Worm (Caenorhabditis elegans) whole organism, young adult: ENCODE data around the gene slcr-46.2.

Experiments
- B0261.1 ChIP-seq: sonication (generic microtip); optimal IDR thresholded peaks from 2 replicates; lab custom pipeline; 2016; ENCODE audit warnings: mild to moderate bottlenecking, missing genetic modification characterization, moderate library complexity, missing compliant biosample characterization
- C17E4.6 ChIP-seq: fragments of 200-800 bp; sonication (Bioruptor generic); IDR thresholded peaks from 2 replicates; pipeline ENCODE4 v1.3.6; 2022; ENCODE audit warnings: missing genetic modification reagents, missing genetic modification characterization, missing compliant biosample characterization
- K11D2.4 ChIP-seq: fragments of 200-800 bp; sonication (Bioruptor generic); IDR thresholded peaks from 2 replicates; pipeline ENCODE4 v1.3.6; 2022; ENCODE audit warnings: missing genetic modification reagents, missing genetic modification characterization, missing compliant biosample characterization
- K12H6.12 ChIP-seq: fragments of 200-800 bp; sonication (Bioruptor generic); optimal IDR thresholded peaks from 2 replicates; lab custom pipeline; 2018; ENCODE audit warnings: mild to moderate bottlenecking, missing genetic modification characterization, missing compliant biosample characterization
- Y56A3A.18 ChIP-seq: fragments of 200-800 bp; sonication (Bioruptor generic); IDR thresholded peaks from 2 replicates; pipeline ENCODE4 v1.3.6; 2022; ENCODE audit warnings: missing genetic modification reagents, missing genetic modification characterization, missing compliant biosample characterization
- akir-1 ChIP-seq: fragments of 200-800 bp; sonication (Bioruptor generic); optimal IDR thresholded peaks from 2 replicates; lab custom pipeline; 2018; ENCODE audit warnings: mild to moderate bottlenecking, missing genetic modification characterization, moderate library complexity, missing compliant biosample characterization
- attf-3 ChIP-seq: fragments of 200-800 bp; sonication (Bioruptor generic); conservative IDR thresholded peaks from 2 replicates; pipeline ENCODE4 v1.3.6; 2022; ENCODE audit warnings: missing genetic modification reagents, missing genetic modification characterization, missing compliant biosample characterization
- bed-2 ChIP-seq: fragments of 200-800 bp; sonication (Bioruptor generic); IDR thresholded peaks from 2 replicates; pipeline ENCODE4 v1.3.6; 2022; ENCODE audit warnings: missing genetic modification reagents, missing genetic modification characterization, missing compliant biosample characterization
- ccch-3 ChIP-seq: fragments of 200-800 bp; sonication (Bioruptor generic); optimal IDR thresholded peaks from 2 replicates; lab custom pipeline; 2018; ENCODE audit warnings: mild to moderate bottlenecking, missing genetic modification characterization, missing compliant biosample characterization
- cebp-2 ChIP-seq: fragments of 200-800 bp; sonication (Bioruptor generic); IDR thresholded peaks from 2 replicates; pipeline ENCODE4 v1.3.6; 2022; ENCODE audit warnings: missing genetic modification characterization, missing compliant biosample characterization
- ceh-79 ChIP-seq: sonication (generic microtip); optimal IDR thresholded peaks from 2 replicates; lab custom pipeline; 2017; ENCODE audit warnings: mild to moderate bottlenecking, missing genetic modification characterization, missing compliant biosample characterization
- chd-7 ChIP-seq: sonication (generic microtip); optimal IDR thresholded peaks from 2 replicates; lab custom pipeline; 2016; ENCODE audit warnings: mild to moderate bottlenecking, missing genetic modification characterization, moderate library complexity, missing compliant biosample characterization
- dpff-1 ChIP-seq: sonication (generic microtip); optimal IDR thresholded peaks from 2 replicates; lab custom pipeline; 2017; ENCODE audit warnings: mild to moderate bottlenecking, missing genetic modification characterization, missing compliant biosample characterization
- fkh-3 ChIP-seq: sonication (generic microtip); optimal IDR thresholded peaks from 2 replicates; lab custom pipeline; 2016; ENCODE audit warnings: mild to moderate bottlenecking, missing genetic modification characterization, missing compliant biosample characterization
- gei-17 ChIP-seq: fragments of 200-800 bp; sonication (Bioruptor generic); optimal IDR thresholded peaks from 2 replicates; lab custom pipeline; 2018; ENCODE audit warnings: mild to moderate bottlenecking, missing genetic modification characterization, missing compliant biosample characterization
- hmg-1.2 ChIP-seq: fragments of 200-800 bp; sonication (Bioruptor generic); IDR thresholded peaks from 2 replicates; pipeline ENCODE4 v1.3.6; 2022; ENCODE audit warnings: missing genetic modification reagents, missing genetic modification characterization, missing compliant biosample characterization
- lin-35 ChIP-seq, 3 experiments: fragments of 150-350 bp in 2 of 3; sonication (generic microtip) in 1 of 3; optimal IDR thresholded peaks; 2 replicates each; lab custom pipeline; 2014 to 2018; ENCODE audit warnings: missing biosample characterization in 3 of 3, missing genetic modification characterization in 3 of 3, missing genetic modification reagents in 3 of 3
- lsl-1 ChIP-seq: fragments of 200-800 bp; sonication (Bioruptor generic); optimal IDR thresholded peaks from 2 replicates; lab custom pipeline; 2018; ENCODE audit warnings: mild to moderate bottlenecking, missing genetic modification characterization, moderate library complexity, missing compliant biosample characterization
- lsy-27 ChIP-seq: sonication (generic microtip); optimal IDR thresholded peaks from 2 replicates; lab custom pipeline; 2017; ENCODE audit warnings: missing genetic modification characterization, mild to moderate bottlenecking, missing compliant biosample characterization, antibody characterized with exemption, missing genotype, borderline replicate concordance; ENCODE audit not compliant: insufficient read depth
- madf-8 ChIP-seq: fragments of 200-800 bp; sonication (Bioruptor generic); conservative IDR thresholded peaks from 2 replicates; pipeline ENCODE4 v1.3.6; 2022; ENCODE audit warnings: missing genetic modification reagents, missing genetic modification characterization, missing compliant biosample characterization
- mel-28 ChIP-seq: sonication (generic microtip); optimal IDR thresholded peaks from 2 replicates; lab custom pipeline; 2016; ENCODE audit warnings: borderline replicate concordance, mild to moderate bottlenecking, missing genetic modification characterization, missing compliant biosample characterization
- mes-4 ChIP-seq: sonication (generic microtip); optimal IDR thresholded peaks from 2 replicates; lab custom pipeline; 2016; ENCODE audit warnings: missing genotype, missing genetic modification characterization, missing compliant biosample characterization
- nhr-120 ChIP-seq: fragments of 200-800 bp; sonication (Bioruptor generic); IDR thresholded peaks from 2 replicates; pipeline ENCODE4 v1.3.6; 2022; ENCODE audit warnings: missing genetic modification characterization, missing compliant biosample characterization
- nhr-179 ChIP-seq: sonication (generic microtip); optimal IDR thresholded peaks from 2 replicates; lab custom pipeline; 2016; ENCODE audit warnings: mild to moderate bottlenecking, missing genetic modification characterization, missing compliant biosample characterization
- nhr-27 ChIP-seq: fragments of 200-800 bp; sonication (Bioruptor generic); optimal IDR thresholded peaks from 2 replicates; lab custom pipeline; 2018; ENCODE audit warnings: mild to moderate bottlenecking, missing genetic modification characterization, moderate library complexity, missing compliant biosample characterization
- rec-8 ChIP-seq, 2 experiments: sonication (generic microtip); optimal IDR thresholded peaks; 2 replicates each; lab custom pipeline; 2016; ENCODE audit warnings: mild to moderate bottlenecking in 2 of 2, missing genetic modification characterization in 2 of 2, missing genetic modification reagents in 2 of 2, missing genotype in 2 of 2, missing biosample characterization in 1 of 2, missing compliant biosample characterization in 1 of 2, moderate library complexity in 1 of 2
- rpc-1 ChIP-seq, 2 experiments: fragments of 150-350 bp in 1 of 2; sonication (generic microtip) in 1 of 2; optimal IDR thresholded peaks; 2 replicates each; lab custom pipeline; 2014 to 2018; ENCODE audit warnings: missing biosample characterization in 1 of 2, missing genetic modification characterization in 1 of 2, missing genetic modification reagents in 1 of 2, missing genotype in 1 of 2
- snpc-3.4 ChIP-seq: sonication (generic microtip); optimal IDR thresholded peaks from 2 replicates; lab custom pipeline; 2017; ENCODE audit warnings: missing genetic modification characterization, mild to moderate bottlenecking, missing compliant biosample characterization, antibody characterized with exemption, moderate library complexity, missing genotype, missing genetic modification reagents
- tbp1 ChIP-seq: fragments of 200-800 bp; sonication (Bioruptor generic); optimal IDR thresholded peaks from 2 replicates; lab custom pipeline; 2018; ENCODE audit warnings: mild to moderate bottlenecking, missing genetic modification characterization, missing compliant biosample characterization
- tbx-9 ChIP-seq: sonication (generic microtip); optimal IDR thresholded peaks from 2 replicates; lab custom pipeline; 2016; ENCODE audit warnings: borderline replicate concordance, missing genetic modification characterization, inconsistent platforms, missing compliant biosample characterization
- zfh-2 ChIP-seq: fragments of 200-800 bp; sonication (Bioruptor generic); conservative IDR thresholded peaks from 2 replicates; pipeline ENCODE4 v1.3.6; 2022; ENCODE audit warnings: missing genetic modification reagents, missing genetic modification characterization, missing compliant biosample characterization
- ztf-18 ChIP-seq: sonication (generic microtip); optimal IDR thresholded peaks from 2 replicates; lab custom pipeline; 2016; ENCODE audit warnings: missing genotype, mild to moderate bottlenecking, missing genetic modification characterization, missing compliant biosample characterization
- ztf-22 ChIP-seq: fragments of 200-800 bp; sonication (Bioruptor generic); optimal IDR thresholded peaks from 2 replicates; lab custom pipeline; 2018; ENCODE audit warnings: mild to moderate bottlenecking, missing genetic modification characterization, moderate library complexity, missing compliant biosample characterization

slcr-46.2 gene

ce11 chrV:19396576-19397313 lies 6.8 kb upstream of the slcr-46.2 start:
- TF ChIP-seq nhr-27 (tag; lab: Kevin White, UChicago), result no peak
- TF ChIP-seq mel-28 (tag; lab: Kevin White, UChicago), result no peak
- no peak for TF ChIP-seq lin-35 (GFP tag; optimal IDR thresholded peaks at IDR 0.05; lab: Kevin White, UChicago)
- no peak for TF ChIP-seq K12H6.12
- TF ChIP-seq dpff-1 (tag; lab: Kevin White, UChicago), result no peak
- no peak for TF ChIP-seq fkh-3 (tag; lab: Kevin White, UChicago)
- TF ChIP-seq rpc-1 (optimal IDR thresholded peaks at IDR 0.05; lab: Kevin White, UChicago), result peak; percentile 22
- TF ChIP-seq rpc-1 (tag; optimal IDR thresholded peaks at IDR 0.05; lab: Kevin White, UChicago), result peak; percentile 66
- TF ChIP-seq akir-1 (GFP tag; lab: Kevin White, UChicago), result no peak
- no peak for TF ChIP-seq ccch-3 (GFP tag; lab: Kevin White, UChicago)
- peak; percentile 37 for TF ChIP-seq B0261.1 (tag; lab: Kevin White, UChicago)
- peak; percentile 4 for TF ChIP-seq ztf-18
- no peak for TF ChIP-seq cebp-2 (GFP tag; lab: Robert Waterston, UW)
- no peak for TF ChIP-seq ceh-79 (tag; lab: Kevin White, UChicago)
- TF ChIP-seq nhr-179 (tag; lab: Kevin White, UChicago), result no peak
- TF ChIP-seq tbx-9, result no peak
- peak; percentile 78 for TF ChIP-seq tbp1 (GFP tag; lab: Kevin White, UChicago)

- TF ChIP-seq bed-2 (GFP tag; lab: Robert Waterston, UW), result no peak
- no peak for TF ChIP-seq rpc-1 (optimal IDR thresholded peaks at IDR 0.05; lab: Kevin White, UChicago)
- TF ChIP-seq rpc-1 (tag; optimal IDR thresholded peaks at IDR 0.05; lab: Kevin White, UChicago), result peak; percentile 46
- TF ChIP-seq tbp1 (GFP tag; lab: Kevin White, UChicago), result peak; percentile 35
Measured at ce11 chrV:19394750-19395149, 4.8 kb upstream of the slcr-46.2 start, which contains the start of gene C25F9.8. TSS of gene C25F9.8 (plus strand) at chrV:19395050.

DNA sequence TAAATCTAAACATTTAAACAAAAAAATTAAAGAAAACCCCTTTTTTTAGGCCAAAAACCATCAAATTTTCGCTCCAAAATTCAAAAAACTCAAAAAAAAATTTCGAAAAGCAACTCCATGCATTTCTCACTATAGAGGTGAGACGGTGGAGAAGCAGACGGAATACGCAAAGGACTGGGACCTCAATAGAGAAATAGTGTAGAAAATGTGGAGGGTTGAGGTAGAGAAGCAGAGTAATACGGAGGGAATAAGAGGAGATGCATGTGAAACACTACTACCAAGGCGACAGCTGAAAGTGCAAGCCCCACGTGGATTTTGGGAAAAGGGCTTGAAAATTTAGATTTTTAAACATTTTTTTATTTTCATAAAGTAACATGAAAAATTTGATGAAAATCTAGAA lies 1.3 kb upstream of the slcr-46.2 start:
- TF ChIP-seq nhr-120 (GFP tag; lab: Robert Waterston, UW) (no peak), hmg-1.2 (peak; percentile 76)

DNA sequence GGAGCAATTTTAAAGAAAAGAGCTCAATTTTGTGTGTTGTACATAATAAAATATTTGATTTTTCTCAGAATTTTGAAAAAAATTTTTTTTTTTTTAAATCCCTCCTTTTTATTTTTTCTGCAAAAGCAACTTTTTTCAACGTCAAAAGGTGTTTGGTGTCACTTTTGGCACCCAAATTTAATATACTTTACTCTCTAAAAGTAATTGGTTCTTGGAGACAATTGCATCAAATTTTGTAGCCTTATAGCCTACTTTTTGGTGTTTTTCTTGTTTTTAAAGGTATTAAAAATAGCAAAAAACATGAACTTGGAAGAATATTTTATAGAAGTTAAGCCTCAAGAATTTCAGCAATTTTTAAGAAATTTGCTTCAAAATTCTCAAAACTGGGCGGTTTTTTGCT lies 9.0 kb downstream of the slcr-46.2 start, which contains the start of gene srw-84:
Gene srw-84, plus strand, starts transcription at position 301 of the 400 bp plus-strand sequence.
- no peak for TF ChIP-seq madf-8 (GFP tag; lab: Robert Waterston, UW)
- TF ChIP-seq Y56A3A.18, result no peak
- TF ChIP-seq zfh-2 (GFP tag; lab: Robert Waterston, UW), result no peak
- TF ChIP-seq B0261.1 (tag; lab: Kevin White, UChicago), result no peak
- no peak for TF ChIP-seq lsl-1 (GFP tag; lab: Kevin White, UChicago)

- TF ChIP-seq cebp-2 (GFP tag; lab: Robert Waterston, UW) (no peak), chd-7 (tag; lab: Kevin White, UChicago) (no peak), snpc-3.4 (tag; lab: Kevin White, UChicago) (no peak), ztf-22 (GFP tag; lab: Kevin White, UChicago) (no peak), attf-3 (GFP tag; lab: Robert Waterston, UW) (no peak), rec-8 (tag; optimal IDR thresholded peaks at IDR 0.05; lab: Kevin White, UChicago) (no peak), nhr-179 (tag; lab: Kevin White, UChicago) (no peak), K11D2.4 (GFP tag; lab: Robert Waterston, UW) (no peak), gei-17 (GFP tag; lab: Kevin White, UChicago) (no peak), lsy-27 (no peak), mes-4 (tag; lab: Kevin White, UChicago) (no peak), C17E4.6 (GFP tag; lab: Robert Waterston, UW) (no peak)
- TF ChIP-seq, all 124 proteins: peak for 0
Measured at ce11 chrV:19377014-19377494, 12.9 kb downstream of the slcr-46.2 start, which contains the start of gene nceh-1. TSS of gene nceh-1 (plus strand) at chrV:19377444.
